Worm (Caenorhabditis elegans) whole organism, young adult: Measurements from ENCODE around the gene W05B10.6.

ENCODE experiments used
- B0019.2 ChIP-seq: fragments of 200-800 bp; sonication (Bioruptor generic); conservative IDR thresholded peaks from 2 replicates; pipeline ENCODE4 v1.3.6; 2022; ENCODE audit warnings: missing genetic modification reagents, missing genetic modification characterization, missing compliant biosample characterization
- B0261.1 ChIP-seq: sonication (generic microtip); optimal IDR thresholded peaks from 2 replicates; lab custom pipeline; 2016; ENCODE audit warnings: mild to moderate bottlenecking, missing genetic modification characterization, moderate library complexity, missing compliant biosample characterization
- B0336.3 ChIP-seq: fragments of 200-800 bp; sonication (Bioruptor generic); IDR thresholded peaks from 2 replicates; pipeline ENCODE4 v1.3.6; 2022; ENCODE audit warnings: missing genetic modification characterization, missing compliant biosample characterization
- C06A6.2 ChIP-seq: fragments of 200-800 bp; sonication (Bioruptor generic); conservative IDR thresholded peaks from 2 replicates; pipeline ENCODE4 v1.3.6; 2022; ENCODE audit warnings: missing genetic modification characterization, missing compliant biosample characterization
- F10E7.11 ChIP-seq: sonication (generic microtip); optimal IDR thresholded peaks from 2 replicates; lab custom pipeline; 2017; ENCODE audit warnings: mild to moderate bottlenecking, missing genetic modification characterization, moderate library complexity, missing compliant biosample characterization
- F37B4.10 ChIP-seq: fragments of 200-800 bp; sonication (Bioruptor generic); IDR thresholded peaks from 2 replicates; pipeline ENCODE4 v1.3.6; 2022; ENCODE audit warnings: missing genetic modification characterization, missing compliant biosample characterization
- F49E8.2 ChIP-seq: sonication (generic microtip); optimal IDR thresholded peaks from 3 replicates; lab custom pipeline; 2017; ENCODE audit warnings: missing genetic modification characterization, mild to moderate bottlenecking, missing compliant biosample characterization, antibody characterized with exemption, moderate library complexity; ENCODE audit not compliant: insufficient read depth
- F52B5.7 ChIP-seq: sonication (generic microtip); optimal IDR thresholded peaks from 2 replicates; lab custom pipeline; 2016; ENCODE audit warnings: mild to moderate bottlenecking, missing genetic modification characterization, missing compliant biosample characterization
- F55B11.4 ChIP-seq: sonication (generic microtip); optimal IDR thresholded peaks from 2 replicates; lab custom pipeline; 2016; ENCODE audit warnings: missing compliant biosample characterization, missing genetic modification characterization, borderline replicate concordance; ENCODE audit not compliant: insufficient read depth
- K12H6.12 ChIP-seq: fragments of 200-800 bp; sonication (Bioruptor generic); optimal IDR thresholded peaks from 2 replicates; lab custom pipeline; 2018; ENCODE audit warnings: mild to moderate bottlenecking, missing genetic modification characterization, missing compliant biosample characterization
- Y95B8A.8 ChIP-seq: fragments of 200-800 bp; sonication (Bioruptor generic); IDR thresholded peaks from 2 replicates; pipeline ENCODE4 v1.3.6; 2022; ENCODE audit warnings: missing genetic modification reagents, missing genetic modification characterization, missing compliant biosample characterization
- akir-1 ChIP-seq: fragments of 200-800 bp; sonication (Bioruptor generic); optimal IDR thresholded peaks from 2 replicates; lab custom pipeline; 2018; ENCODE audit warnings: mild to moderate bottlenecking, missing genetic modification characterization, moderate library complexity, missing compliant biosample characterization
- aptf-3 ChIP-seq: fragments of 200-800 bp; sonication (Bioruptor generic); IDR thresholded peaks from 2 replicates; pipeline ENCODE4 v1.3.6; 2022; ENCODE audit warnings: missing genetic modification characterization, missing compliant biosample characterization
- bed-1 ChIP-seq: fragments of 200-800 bp; sonication (Bioruptor generic); IDR thresholded peaks from 2 replicates; pipeline ENCODE4 v1.3.6; 2022; ENCODE audit warnings: missing genetic modification reagents, missing genetic modification characterization, missing compliant biosample characterization
- ceh-100 ChIP-seq: fragments of 200-800 bp; sonication (Bioruptor generic); IDR thresholded peaks from 2 replicates; pipeline ENCODE4 v1.3.6; 2022; ENCODE audit warnings: missing genetic modification reagents, missing genetic modification characterization, missing compliant biosample characterization
- ceh-27 ChIP-seq: fragments of 200-800 bp; sonication (Bioruptor generic); optimal IDR thresholded peaks from 2 replicates; lab custom pipeline; 2018; ENCODE audit warnings: mild to moderate bottlenecking, missing genetic modification characterization, moderate library complexity, missing compliant biosample characterization
- ceh-91 ChIP-seq: fragments of 200-800 bp; sonication (Bioruptor generic); IDR thresholded peaks from 2 replicates; pipeline ENCODE4 v1.3.6; 2022; ENCODE audit warnings: missing genetic modification reagents, missing genetic modification characterization, missing compliant biosample characterization
- die-1 ChIP-seq: sonication (generic microtip); optimal IDR thresholded peaks from 2 replicates; lab custom pipeline; 2016; ENCODE audit warnings: missing genotype, mild to moderate bottlenecking, missing genetic modification characterization, missing compliant biosample characterization
- dpff-1 ChIP-seq: sonication (generic microtip); optimal IDR thresholded peaks from 2 replicates; lab custom pipeline; 2017; ENCODE audit warnings: mild to moderate bottlenecking, missing genetic modification characterization, missing compliant biosample characterization
- efl-1 ChIP-seq: fragments of 150-350 bp; optimal IDR thresholded peaks from 2 replicates; lab custom pipeline; 2014; ENCODE audit warnings: missing biosample characterization, missing genetic modification reagents, missing genetic modification characterization
- egl-44 ChIP-seq: fragments of 200-800 bp; sonication (Bioruptor generic); IDR thresholded peaks from 2 replicates; pipeline ENCODE4 v1.3.6; 2022; ENCODE audit warnings: missing genetic modification reagents, missing genetic modification characterization, missing compliant biosample characterization
- ekl-4 ChIP-seq: fragments of 200-800 bp; sonication (Bioruptor generic); IDR thresholded peaks from 2 replicates; pipeline ENCODE4 v1.3.6; 2022; ENCODE audit warnings: missing genetic modification reagents, missing genetic modification characterization, missing compliant biosample characterization
- ets-4 ChIP-seq: fragments of 200-800 bp; sonication (Bioruptor generic); optimal IDR thresholded peaks from 2 replicates; lab custom pipeline; 2018; ENCODE audit warnings: mild to moderate bottlenecking, missing genetic modification characterization, missing compliant biosample characterization
- fkh-3 ChIP-seq: sonication (generic microtip); optimal IDR thresholded peaks from 2 replicates; lab custom pipeline; 2016; ENCODE audit warnings: mild to moderate bottlenecking, missing genetic modification characterization, missing compliant biosample characterization
- gei-17 ChIP-seq: fragments of 200-800 bp; sonication (Bioruptor generic); optimal IDR thresholded peaks from 2 replicates; lab custom pipeline; 2018; ENCODE audit warnings: mild to moderate bottlenecking, missing genetic modification characterization, missing compliant biosample characterization
- hmg-1.2 ChIP-seq: fragments of 200-800 bp; sonication (Bioruptor generic); IDR thresholded peaks from 2 replicates; pipeline ENCODE4 v1.3.6; 2022; ENCODE audit warnings: missing genetic modification reagents, missing genetic modification characterization, missing compliant biosample characterization
- hrde-1 ChIP-seq: sonication (generic microtip); optimal IDR thresholded peaks from 2 replicates; lab custom pipeline; 2016; ENCODE audit warnings: missing genetic modification characterization, mild to moderate bottlenecking, missing compliant biosample characterization, moderate library complexity, missing genotype, missing genetic modification reagents, borderline replicate concordance
- hsf-1 ChIP-seq: fragments of 200-800 bp; sonication (Bioruptor generic); IDR thresholded peaks from 2 replicates; pipeline ENCODE4 v1.3.6; 2022; ENCODE audit warnings: missing genetic modification reagents, missing genetic modification characterization, missing compliant biosample characterization
- lag-1 ChIP-seq: fragments of 200-800 bp; sonication (Bioruptor generic); IDR thresholded peaks from 2 replicates; pipeline ENCODE4 v1.3.6; 2022; ENCODE audit warnings: missing genetic modification reagents, missing genetic modification characterization, missing compliant biosample characterization
- lin-26 ChIP-seq: fragments of 200-800 bp; sonication (Bioruptor generic); IDR thresholded peaks from 2 replicates; pipeline ENCODE4 v1.3.6; 2022; ENCODE audit warnings: missing genetic modification reagents, missing genetic modification characterization, missing compliant biosample characterization
- lin-35 ChIP-seq, 3 experiments: fragments of 150-350 bp in 2 of 3; sonication (generic microtip) in 1 of 3; optimal IDR thresholded peaks; 2 replicates each; lab custom pipeline; 2014 to 2018; ENCODE audit warnings: missing biosample characterization in 3 of 3, missing genetic modification characterization in 3 of 3, missing genetic modification reagents in 3 of 3
- lin-40 ChIP-seq: sonication (generic microtip); optimal IDR thresholded peaks from 2 replicates; lab custom pipeline; 2016; ENCODE audit warnings: missing genetic modification characterization, mild to moderate bottlenecking, missing compliant biosample characterization, missing genotype, missing genetic modification reagents
- lsl-1 ChIP-seq: fragments of 200-800 bp; sonication (Bioruptor generic); optimal IDR thresholded peaks from 2 replicates; lab custom pipeline; 2018; ENCODE audit warnings: mild to moderate bottlenecking, missing genetic modification characterization, moderate library complexity, missing compliant biosample characterization
- madf-10 ChIP-seq: sonication (generic microtip); optimal IDR thresholded peaks from 2 replicates; lab custom pipeline; 2016; ENCODE audit warnings: mild to moderate bottlenecking, missing genetic modification characterization, missing compliant biosample characterization
- madf-6 ChIP-seq: fragments of 200-800 bp; sonication (Bioruptor generic); IDR thresholded peaks from 2 replicates; pipeline ENCODE4 v1.3.6; 2022; ENCODE audit warnings: missing genetic modification reagents, missing genetic modification characterization, missing compliant biosample characterization
- mel-28 ChIP-seq: sonication (generic microtip); optimal IDR thresholded peaks from 2 replicates; lab custom pipeline; 2016; ENCODE audit warnings: borderline replicate concordance, mild to moderate bottlenecking, missing genetic modification characterization, missing compliant biosample characterization
- nhr-80 ChIP-seq: sonication (generic microtip); optimal IDR thresholded peaks from 2 replicates; lab custom pipeline; 2016; ENCODE audit warnings: missing genetic modification characterization, missing compliant biosample characterization
- nhr-90 ChIP-seq: sonication (generic microtip); optimal IDR thresholded peaks from 2 replicates; lab custom pipeline; 2016; ENCODE audit warnings: missing genotype, mild to moderate bottlenecking, missing genetic modification characterization, missing compliant biosample characterization
- repo-1 ChIP-seq: sonication (generic microtip); optimal IDR thresholded peaks from 2 replicates; lab custom pipeline; 2017; ENCODE audit warnings: mild to moderate bottlenecking, missing genetic modification characterization, missing compliant biosample characterization
- rpc-1 ChIP-seq, 2 experiments: fragments of 150-350 bp in 1 of 2; sonication (generic microtip) in 1 of 2; optimal IDR thresholded peaks; 2 replicates each; lab custom pipeline; 2014 to 2018; ENCODE audit warnings: missing biosample characterization in 1 of 2, missing genetic modification characterization in 1 of 2, missing genetic modification reagents in 1 of 2, missing genotype in 1 of 2
- sdz-38 ChIP-seq: sonication (generic microtip); optimal IDR thresholded peaks from 2 replicates; lab custom pipeline; 2016; ENCODE audit warnings: missing genotype, missing genetic modification characterization, missing compliant biosample characterization
- snpc-1.1 ChIP-seq: sonication (generic microtip); optimal IDR thresholded peaks from 2 replicates; lab custom pipeline; 2017; ENCODE audit warnings: missing genetic modification characterization, mild to moderate bottlenecking, missing compliant biosample characterization, antibody characterized with exemption, moderate library complexity, missing genotype, missing genetic modification reagents; ENCODE audit not compliant: insufficient read depth
- snpc-4 ChIP-seq, 5 experiments: fragments of 150-350 bp in 1 of 5; sonication (generic microtip) in 4 of 5; optimal IDR thresholded peaks; 2 replicates each; lab custom pipeline; 2014 to 2018; ENCODE audit warnings: missing genetic modification characterization in 5 of 5, missing biosample characterization in 3 of 5, antibody characterized with exemption in 2 of 5, mild to moderate bottlenecking in 2 of 5, missing compliant biosample characterization in 2 of 5, missing genotype in 2 of 5, moderate library complexity in 2 of 5, missing genetic modification reagents in 1 of 5
- somi-1 ChIP-seq: fragments of 200-800 bp; sonication (Bioruptor generic); optimal IDR thresholded peaks from 2 replicates; lab custom pipeline; 2018; ENCODE audit warnings: mild to moderate bottlenecking, missing genetic modification characterization, missing compliant biosample characterization
- unc-62 ChIP-seq: fragments of 150-350 bp; optimal IDR thresholded peaks from 2 replicates; lab custom pipeline; 2014; ENCODE audit warnings: missing biosample characterization, missing genetic modification reagents, missing genetic modification characterization
- zim-3 ChIP-seq: sonication (generic microtip); optimal IDR thresholded peaks from 2 replicates; lab custom pipeline; 2017; ENCODE audit warnings: mild to moderate bottlenecking, missing genetic modification characterization, moderate library complexity, missing compliant biosample characterization
- ztf-25 ChIP-seq: fragments of 200-800 bp; sonication (Bioruptor generic); IDR thresholded peaks from 2 replicates; pipeline ENCODE4 v1.3.6; 2022; ENCODE audit warnings: missing genetic modification reagents, missing genetic modification characterization, missing compliant biosample characterization
- ztf-26 ChIP-seq: sonication (generic microtip); optimal IDR thresholded peaks from 2 replicates; lab custom pipeline; 2017; ENCODE audit warnings: missing genetic modification characterization, missing compliant biosample characterization

The W05B10.6 gene

DNA sequence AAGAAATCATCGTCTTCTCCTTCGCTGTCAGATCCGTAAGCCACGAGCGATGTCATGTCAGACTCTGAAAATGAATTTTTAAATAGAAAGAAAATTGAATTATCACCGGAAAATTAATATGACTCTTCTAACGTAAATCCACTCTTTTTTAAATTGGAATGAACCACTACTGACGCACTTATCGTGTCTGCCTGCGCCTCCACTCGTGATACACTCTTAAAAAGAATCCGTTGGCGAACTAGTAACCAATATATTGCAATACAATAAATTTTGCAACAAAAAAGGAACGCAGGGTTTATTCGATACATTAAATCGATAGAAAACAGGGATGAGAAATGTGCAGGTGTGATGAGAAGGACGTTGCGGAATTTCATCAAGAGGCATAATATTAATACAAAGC lies 1.4 kb upstream of the W05B10.6 start, which contains the start of gene ccch-3 (continued):
- TF ChIP-seq F55B11.4 (tag; lab: Kevin White, UChicago): no peak
- peak; percentile 60; the same call in 1 of the 2 replicates for TF ChIP-seq hsf-1 (GFP tag; lab: Robert Waterston, UW)
- TF ChIP-seq akir-1 (GFP tag; lab: Kevin White, UChicago): no peak
- peak; percentile 53 for TF ChIP-seq nhr-80
- TF ChIP-seq lin-40 (tag; lab: Kevin White, UChicago): peak; percentile 70
- TF ChIP-seq nhr-90: peak; percentile 39
- TF ChIP-seq F49E8.2 (tag; lab: Kevin White, UChicago): peak; percentile 20
- no peak for TF ChIP-seq F52B5.7 (tag; lab: Kevin White, UChicago)
- TF ChIP-seq mel-28 (tag; lab: Kevin White, UChicago): no peak
- no peak for TF ChIP-seq sdz-38 (tag; lab: Kevin White, UChicago)
- TF ChIP-seq repo-1 (tag; lab: Kevin White, UChicago): peak; percentile 1
- no peak for TF ChIP-seq gei-17
- TF ChIP-seq lsl-1 (GFP tag; lab: Kevin White, UChicago): peak; percentile 52
- TF ChIP-seq aptf-3: no peak
- TF ChIP-seq ceh-91 (GFP tag; lab: Robert Waterston, UW): no peak
- no peak for TF ChIP-seq bed-1
- TF ChIP-seq madf-10 (tag; lab: Kevin White, UChicago): peak; percentile 27
- TF ChIP-seq snpc-4 (GFP tag; optimal IDR thresholded peaks at IDR 0.05; lab: Kevin White, UChicago): peak; percentile 7
- TF ChIP-seq snpc-4 (tag; optimal IDR thresholded peaks at IDR 0.05; lab: Kevin White, UChicago): peak in 3 of 4 experiments; percentile 43 to 60 (median 52)
- TF ChIP-seq lin-26 (GFP tag; lab: Robert Waterston, UW): peak; percentile 44; the same call in 1 of the 2 replicates
- no peak for TF ChIP-seq ztf-25 (GFP tag; lab: Robert Waterston, UW)
- peak; percentile 73 for TF ChIP-seq madf-6 (GFP tag; lab: Robert Waterston, UW)
- TF ChIP-seq F10E7.11: no peak
- peak; percentile 67 for TF ChIP-seq hmg-1.2
- TF ChIP-seq ets-4 (GFP tag; lab: Kevin White, UChicago): no peak
- peak; percentile 83 for TF ChIP-seq ekl-4
- TF ChIP-seq Y95B8A.8 (GFP tag; lab: Robert Waterston, UW): no peak
- no peak for TF ChIP-seq die-1 (tag; lab: Kevin White, UChicago)
- TF ChIP-seq B0019.2 (GFP tag; lab: Robert Waterston, UW): no peak
- no peak for TF ChIP-seq efl-1 (GFP tag; lab: Kevin White, UChicago)
- TF ChIP-seq ceh-100 (GFP tag; lab: Robert Waterston, UW): 0 out of 2 replicates have a peak, but pooled peaks have one; percentile 9
- peak; percentile 7 for TF ChIP-seq B0261.1 (tag; lab: Kevin White, UChicago)
- no peak for TF ChIP-seq snpc-1.1 (tag; lab: Kevin White, UChicago)
- TF ChIP-seq zim-3 (tag; lab: Kevin White, UChicago): no peak
- TF ChIP-seq rpc-1 (optimal IDR thresholded peaks at IDR 0.05; lab: Kevin White, UChicago): no peak
- no peak for TF ChIP-seq rpc-1 (tag; optimal IDR thresholded peaks at IDR 0.05; lab: Kevin White, UChicago)
- no peak for TF ChIP-seq C06A6.2 (GFP tag; lab: Robert Waterston, UW)
- TF ChIP-seq dpff-1 (tag; lab: Kevin White, UChicago): no peak
- no peak for TF ChIP-seq lag-1 (GFP tag; lab: Robert Waterston, UW)
- TF ChIP-seq unc-62 (GFP tag; lab: Kevin White, UChicago): no peak
- TF ChIP-seq ceh-27 (GFP tag; lab: Kevin White, UChicago): peak; percentile 67
- TF ChIP-seq somi-1: peak; percentile 42
- TF ChIP-seq hrde-1 (tag; lab: Kevin White, UChicago): peak; percentile 32
- peak in 1 of 3 experiments; percentile 19 for TF ChIP-seq lin-35 (GFP tag; optimal IDR thresholded peaks at IDR 0.05; lab: Kevin White, UChicago)
- TF ChIP-seq B0336.3: peak; percentile 90
- no peak for TF ChIP-seq F37B4.10 (GFP tag; lab: Robert Waterston, UW)
- peak; percentile 47; the same call in 1 of the 2 replicates for TF ChIP-seq egl-44 (GFP tag; lab: Robert Waterston, UW)
- TF ChIP-seq K12H6.12 (tag; lab: Kevin White, UChicago): peak; percentile 5
- TF ChIP-seq fkh-3 (tag; lab: Kevin White, UChicago): no peak
- TF ChIP-seq ztf-26 (tag; lab: Kevin White, UChicago): no peak
